Fruit fly (Drosophila melanogaster) S2 (cell line): ENCODE results near the gene subdued.

ENCODE experiments used
- CG8478 ChIP-seq: fragments of >200 bp; optimal IDR thresholded peaks from 2 replicates; lab custom pipeline; 2018
- CTCF ChIP-seq, 2 experiments: fragments of >200 bp; optimal IDR thresholded peaks; 2 replicates each; lab custom pipeline; 2018

dm6 chr3R:19642092-19642892 is at the start of gene subdued:
- TF ChIP-seq CG8478 (lab: Kevin White, UChicago) (no peak), CTCF (optimal IDR thresholded peaks at IDR 0.05; lab: Kevin White, UChicago) (no peak)
